Fruit fly (Drosophila melanogaster) whole organism, prepupa: Measurements from ENCODE around the gene CG1943.

Experiments
- Blimp-1 ChIP-seq: fragments of 200-800 bp; sonication (Bioruptor generic); optimal IDR thresholded peaks from 3 replicates; lab custom pipeline; 2017; ENCODE audit warnings: missing biosample characterization, missing genetic modification characterization, mild to moderate bottlenecking, moderate library complexity, missing genetic modification reagents
- CG10631 ChIP-seq: fragments of 200-800 bp; sonication (Bioruptor generic); optimal IDR thresholded peaks from 2 replicates; lab custom pipeline; 2016; ENCODE audit warnings: missing biosample characterization, missing genetic modification characterization
- CG10669 ChIP-seq: fragments of 200-800 bp; sonication (Bioruptor generic); optimal IDR thresholded peaks from 3 replicates; lab custom pipeline; 2018; ENCODE audit warnings: missing biosample characterization, mild to moderate bottlenecking, missing genetic modification characterization, moderate library complexity
- CG11902 ChIP-seq: fragments of 200-800 bp; sonication (Bioruptor generic); optimal IDR thresholded peaks from 3 replicates; lab custom pipeline; 2016; ENCODE audit warnings: missing biosample characterization, missing genetic modification characterization
- CG15336 ChIP-seq: fragments of 200-800 bp; sonication (Bioruptor generic); IDR thresholded peaks from 2 replicates; pipeline ENCODE4 v1.3.6; 2022; ENCODE audit warnings: missing biosample characterization, missing genetic modification characterization
- CG1621 ChIP-seq: fragments of 200-800 bp; sonication (Bioruptor generic); optimal IDR thresholded peaks from 3 replicates; lab custom pipeline; 2018; ENCODE audit warnings: missing biosample characterization, mild to moderate bottlenecking, missing genetic modification characterization
- CG16779 ChIP-seq: fragments of 200-800 bp; sonication (Bioruptor generic); optimal IDR thresholded peaks from 3 replicates; lab custom pipeline; 2017; ENCODE audit warnings: missing biosample characterization, mild to moderate bottlenecking, missing genetic modification characterization
- CG3032 ChIP-seq: fragments of 200-800 bp; optimal IDR thresholded peaks from 2 replicates; lab custom pipeline; 2019; ENCODE audit warnings: missing biosample characterization, mild to moderate bottlenecking, missing genetic modification characterization, moderate library complexity
- CG32006 ChIP-seq: fragments of 200-800 bp; sonication (Bioruptor generic); optimal IDR thresholded peaks from 3 replicates; lab custom pipeline; 2017; ENCODE audit warnings: missing biosample characterization, mild to moderate bottlenecking, missing genetic modification characterization
- CG34406 ChIP-seq: fragments of 200-800 bp; sonication (Bioruptor generic); optimal IDR thresholded peaks from 3 replicates; lab custom pipeline; 2016; ENCODE audit warnings: missing biosample characterization, missing genetic modification characterization
- CG3919 ChIP-seq: fragments of 200-800 bp; sonication (Bioruptor generic); optimal IDR thresholded peaks from 3 replicates; lab custom pipeline; 2016; ENCODE audit warnings: missing biosample characterization, missing genetic modification characterization
- CG4318 ChIP-seq: fragments of 200-800 bp; sonication (Bioruptor generic); optimal IDR thresholded peaks from 3 replicates; lab custom pipeline; 2017; ENCODE audit warnings: missing biosample characterization, mild to moderate bottlenecking, missing genetic modification characterization
- CG6276 ChIP-seq: fragments of 200-800 bp; sonication (Bioruptor generic); optimal IDR thresholded peaks from 2 replicates; lab custom pipeline; 2017; ENCODE audit warnings: missing biosample characterization, mild to moderate bottlenecking, missing genetic modification characterization
- CG6808 ChIP-seq: fragments of 200-800 bp; sonication (Bioruptor generic); optimal IDR thresholded peaks from 3 replicates; lab custom pipeline; 2017; ENCODE audit warnings: missing biosample characterization, missing genetic modification characterization, mild to moderate bottlenecking, moderate library complexity, missing genetic modification reagents
- CG6854 ChIP-seq: fragments of 200-800 bp; sonication (Bioruptor generic); optimal IDR thresholded peaks from 2 replicates; lab custom pipeline; 2017; ENCODE audit warnings: missing biosample characterization, mild to moderate bottlenecking, missing genetic modification characterization
- CG8632 ChIP-seq: fragments of 200-800 bp; sonication (Bioruptor generic); optimal IDR thresholded peaks from 3 replicates; lab custom pipeline; 2016; ENCODE audit warnings: missing biosample characterization, missing genetic modification characterization
- Eip75B ChIP-seq: fragments of 200-800 bp; sonication (Bioruptor generic); optimal IDR thresholded peaks from 3 replicates; lab custom pipeline; 2016; ENCODE audit warnings: missing biosample characterization, missing genetic modification characterization
- Eip78C ChIP-seq: fragments of 200-800 bp; sonication (Bioruptor generic); peaks from one replicate; lab custom pipeline; 2016; ENCODE audit warnings: missing biosample characterization, missing genetic modification characterization
- Ets21C ChIP-seq: fragments of 200-800 bp; sonication (Bioruptor generic); optimal IDR thresholded peaks from 3 replicates; lab custom pipeline; 2016; ENCODE audit warnings: missing biosample characterization, missing genetic modification characterization
- Gug ChIP-seq: fragments of 200-800 bp; sonication (Bioruptor generic); IDR thresholded peaks from 2 replicates; pipeline ENCODE4 v1.3.6; 2022; ENCODE audit warnings: missing biosample characterization, missing genetic modification characterization
- Hr39 ChIP-seq: fragments of 200-800 bp; sonication (Bioruptor generic); optimal IDR thresholded peaks from 2 replicates; lab custom pipeline; 2016; ENCODE audit warnings: missing biosample characterization, missing genetic modification characterization
- Smox ChIP-seq: fragments of 200-800 bp; sonication (Bioruptor generic); optimal IDR thresholded peaks from 3 replicates; lab custom pipeline; 2016; ENCODE audit warnings: missing biosample characterization, missing genetic modification characterization
- Sox102F ChIP-seq: fragments of 200-800 bp; sonication (Bioruptor generic); optimal IDR thresholded peaks from 2 replicates; lab custom pipeline; 2016; ENCODE audit warnings: missing biosample characterization, mild to moderate bottlenecking, missing genetic modification characterization
- Sox14 ChIP-seq: fragments of 200-800 bp; sonication (Bioruptor generic); optimal IDR thresholded peaks from 3 replicates; lab custom pipeline; 2016; ENCODE audit warnings: missing biosample characterization, missing genetic modification characterization
- achi ChIP-seq: fragments of 200-800 bp; sonication (Bioruptor generic); optimal IDR thresholded peaks from 3 replicates; lab custom pipeline; 2016; ENCODE audit warnings: missing biosample characterization, missing genetic modification characterization
- acj6 ChIP-seq: fragments of 200-800 bp; sonication (Bioruptor generic); optimal IDR thresholded peaks from 3 replicates; lab custom pipeline; 2016; ENCODE audit warnings: missing biosample characterization, missing genetic modification characterization
- dac ChIP-seq: fragments of 200-800 bp; sonication (Bioruptor generic); optimal IDR thresholded peaks from 2 replicates; lab custom pipeline; 2017; ENCODE audit warnings: missing biosample characterization, mild to moderate bottlenecking, missing genetic modification characterization
- dsx ChIP-seq: fragments of 200-800 bp; optimal IDR thresholded peaks from 3 replicates; lab custom pipeline; 2019; ENCODE audit warnings: missing biosample characterization, mild to moderate bottlenecking, missing genetic modification characterization, moderate library complexity; ENCODE audit not compliant: poor library complexity, severe bottlenecking
- esn ChIP-seq: fragments of 200-800 bp; sonication (Bioruptor generic); optimal IDR thresholded peaks from 2 replicates; lab custom pipeline; 2016; ENCODE audit warnings: missing biosample characterization, mild to moderate bottlenecking, missing genetic modification characterization, moderate library complexity
- fd59A ChIP-seq: fragments of 200-800 bp; sonication (Bioruptor generic); optimal IDR thresholded peaks from 2 replicates; lab custom pipeline; 2017; ENCODE audit warnings: missing biosample characterization, mild to moderate bottlenecking, missing genetic modification characterization, missing genetic modification reagents
- fd85E ChIP-seq: fragments of 200-800 bp; sonication (Bioruptor generic); optimal IDR thresholded peaks from 3 replicates; lab custom pipeline; 2016; ENCODE audit warnings: missing biosample characterization, missing genetic modification characterization
- fkh ChIP-seq: fragments of 200-800 bp; sonication (Bioruptor generic); optimal IDR thresholded peaks from 3 replicates; lab custom pipeline; 2017; ENCODE audit warnings: missing biosample characterization, mild to moderate bottlenecking, missing genetic modification characterization, moderate library complexity
- lz ChIP-seq: fragments of 200-800 bp; sonication (Bioruptor generic); optimal IDR thresholded peaks from 3 replicates; lab custom pipeline; 2016; ENCODE audit warnings: missing biosample characterization, missing genetic modification characterization
- net ChIP-seq: fragments of 200-800 bp; sonication (Bioruptor generic); optimal IDR thresholded peaks from 3 replicates; lab custom pipeline; 2016; ENCODE audit warnings: missing biosample characterization, missing genetic modification characterization
- pdm3 ChIP-seq: fragments of 200-800 bp; sonication (Bioruptor generic); optimal IDR thresholded peaks from 3 replicates; lab custom pipeline; 2016; ENCODE audit warnings: missing biosample characterization, missing genetic modification characterization
- salr ChIP-seq, 2 experiments: fragments of 200-800 bp; sonication (Bioruptor generic); optimal IDR thresholded peaks; 3 replicates each; lab custom pipeline; 2016 to 2018; ENCODE audit warnings: missing biosample characterization in 2 of 2, missing genetic modification characterization in 2 of 2, mild to moderate bottlenecking in 1 of 2
- spab ChIP-seq: fragments of 200-800 bp; sonication (Bioruptor generic); optimal IDR thresholded peaks from 2 replicates; lab custom pipeline; 2017; ENCODE audit warnings: missing biosample characterization, mild to moderate bottlenecking, missing genetic modification characterization, missing genetic modification reagents
- svp ChIP-seq: fragments of 200-800 bp; sonication (Bioruptor generic); peaks from one replicate; lab custom pipeline; 2016; ENCODE audit warnings: missing biosample characterization, missing genetic modification characterization
- topi ChIP-seq: fragments of 200-800 bp; sonication (Bioruptor generic); optimal IDR thresholded peaks from 3 replicates; lab custom pipeline; 2016; ENCODE audit warnings: missing biosample characterization, missing genetic modification characterization

CG1943 gene

DNA sequence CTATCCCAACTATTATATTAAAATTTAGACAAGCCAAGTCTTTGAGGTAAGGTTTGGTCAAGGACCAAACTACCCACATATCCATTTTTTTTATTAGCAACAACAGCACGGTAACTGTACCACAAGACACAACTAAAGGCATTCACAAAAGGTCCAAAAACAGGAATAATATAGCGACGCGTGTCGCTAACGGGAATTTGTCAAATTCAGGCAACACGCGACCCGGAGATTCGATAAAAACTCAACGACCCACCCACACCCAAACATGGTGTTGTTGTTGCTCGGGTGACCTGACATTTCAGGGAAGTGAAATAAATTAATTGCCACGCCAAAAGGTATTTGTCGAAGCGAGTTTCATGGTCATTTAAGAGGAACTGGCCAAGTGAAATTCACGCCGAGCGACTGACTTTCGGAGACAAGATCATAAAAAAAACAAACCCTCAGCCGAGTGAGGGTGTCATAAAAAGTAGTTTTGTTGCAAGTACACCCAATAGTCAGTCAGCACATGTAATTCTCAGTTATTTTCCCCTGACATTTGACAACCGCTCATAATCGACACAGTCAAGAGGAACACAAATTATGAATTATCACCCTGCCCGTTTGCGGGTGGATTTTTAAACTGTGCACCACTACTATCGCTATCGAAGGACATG, 36.7 kb downstream of the CG1943 start:
- TF ChIP-seq fd85E (no peak), CG3032 (no peak), topi (no peak), CG10631 (no peak), Eip75B (GFP tag; lab: Kevin White, UChicago) (no peak), CG3919 (GFP tag; lab: Kevin White, UChicago) (no peak), lz (GFP tag; lab: Kevin White, UChicago) (no peak), CG16779 (no peak), CG11902 (GFP tag; lab: Kevin White, UChicago) (no peak), net (GFP tag; lab: Kevin White, UChicago) (no peak)

DNA sequence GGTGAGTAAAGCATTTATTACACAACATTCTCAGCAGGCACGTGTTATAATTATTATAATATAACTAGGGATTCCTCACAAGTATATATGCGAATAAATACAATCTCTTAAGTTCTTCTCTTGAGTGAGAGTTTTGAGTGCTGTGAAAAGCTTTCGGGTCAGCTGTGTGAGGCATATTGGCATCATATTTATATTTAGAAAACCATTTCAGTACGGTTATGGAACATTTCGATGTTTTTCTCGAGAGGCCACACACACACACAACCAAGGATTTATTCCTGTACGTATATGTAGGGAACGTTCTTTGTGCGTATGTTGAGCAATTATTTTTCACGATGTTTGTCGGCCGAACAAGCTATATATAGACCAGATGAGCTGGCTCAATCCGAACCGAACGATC, 38.3 kb downstream of the CG1943 start:
- no peak for TF ChIP-seq dsx (GFP tag; lab: Kevin White, UChicago)
- no peak for TF ChIP-seq fkh
- no peak for TF ChIP-seq CG32006
- no peak for TF ChIP-seq salr (GFP tag; optimal IDR thresholded peaks at IDR 0.05; lab: Kevin White, UChicago)
- TF ChIP-seq CG6276 (GFP tag; lab: Kevin White, UChicago): no peak
- no peak for TF ChIP-seq esn
- TF ChIP-seq CG4318 (GFP tag; lab: Kevin White, UChicago): no peak
- no peak for TF ChIP-seq Eip75B (GFP tag; lab: Kevin White, UChicago)
- TF ChIP-seq, all 60 proteins: peak for 0

DNA sequence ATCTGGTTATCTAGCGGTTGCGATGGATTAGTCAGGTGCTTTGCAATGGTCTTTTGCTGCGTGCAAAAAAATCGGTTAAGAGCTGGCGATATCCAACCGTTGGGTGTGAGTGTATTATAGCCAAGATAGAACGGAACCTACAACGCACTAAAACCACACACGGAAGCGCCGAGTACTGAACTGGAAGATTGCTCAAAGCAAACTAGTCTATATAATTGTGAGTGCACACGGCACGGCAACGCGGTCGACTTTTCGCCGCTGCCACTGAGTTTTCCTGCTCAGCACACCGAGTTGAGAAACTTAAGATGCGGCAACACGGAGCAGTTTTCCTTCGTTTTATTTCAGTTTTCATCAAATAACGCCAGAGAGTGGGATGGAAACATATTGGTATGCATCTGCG, 41.9 kb downstream of the CG1943 start:
- TF ChIP-seq Smox (GFP tag; lab: Kevin White, UChicago): no peak
- no peak for TF ChIP-seq CG15336
- no peak for TF ChIP-seq CG8632 (GFP tag; lab: Kevin White, UChicago)
- TF ChIP-seq dac (GFP tag; lab: Kevin White, UChicago): no peak
- no peak for TF ChIP-seq topi
- TF ChIP-seq net (GFP tag; lab: Kevin White, UChicago): no peak
- no peak for TF ChIP-seq CG3032
- TF ChIP-seq CG1621 (tag; lab: Kevin White, UChicago): no peak
- no peak for TF ChIP-seq CG6276 (GFP tag; lab: Kevin White, UChicago)

DNA sequence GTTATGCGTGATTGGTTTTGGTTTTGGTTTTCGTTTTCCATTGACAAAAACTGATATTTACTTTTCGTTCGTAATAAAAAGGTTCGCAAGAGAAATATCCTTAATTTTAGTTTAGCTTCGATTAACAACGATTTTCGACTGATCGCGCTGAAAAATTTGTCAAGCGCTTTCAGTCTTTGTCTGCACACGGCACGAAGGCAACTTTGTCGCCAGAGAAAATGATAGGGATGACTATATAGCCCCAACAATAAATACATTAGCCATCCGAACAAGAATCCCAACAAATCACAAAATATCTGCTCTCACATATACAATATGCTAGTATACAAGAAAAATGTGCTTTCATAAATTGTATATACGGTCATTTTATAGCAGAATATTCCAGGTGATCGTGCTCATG, 42.9 kb downstream of the CG1943 start, which contains the start of gene Mlp84B:
Gene Mlp84B, minus strand, starts transcription at position 143 of the 400 bp plus-strand sequence.
- no peak for TF ChIP-seq Gug (GFP tag; lab: Robert Waterston, UW)
- no peak for TF ChIP-seq pdm3 (GFP tag; lab: Kevin White, UChicago)
- TF ChIP-seq acj6: no peak
- TF ChIP-seq fd85E: no peak
- no peak for TF ChIP-seq Hr39 (GFP tag; lab: Kevin White, UChicago)
- TF ChIP-seq esn: no peak
- no peak for TF ChIP-seq Sox14 (GFP tag; lab: Kevin White, UChicago)
- TF ChIP-seq CG34406 (GFP tag; lab: Kevin White, UChicago): no peak
- no peak for TF ChIP-seq CG6854 (GFP tag; lab: Kevin White, UChicago)
- TF ChIP-seq CG10669 (GFP tag; lab: Kevin White, UChicago): no peak

DNA sequence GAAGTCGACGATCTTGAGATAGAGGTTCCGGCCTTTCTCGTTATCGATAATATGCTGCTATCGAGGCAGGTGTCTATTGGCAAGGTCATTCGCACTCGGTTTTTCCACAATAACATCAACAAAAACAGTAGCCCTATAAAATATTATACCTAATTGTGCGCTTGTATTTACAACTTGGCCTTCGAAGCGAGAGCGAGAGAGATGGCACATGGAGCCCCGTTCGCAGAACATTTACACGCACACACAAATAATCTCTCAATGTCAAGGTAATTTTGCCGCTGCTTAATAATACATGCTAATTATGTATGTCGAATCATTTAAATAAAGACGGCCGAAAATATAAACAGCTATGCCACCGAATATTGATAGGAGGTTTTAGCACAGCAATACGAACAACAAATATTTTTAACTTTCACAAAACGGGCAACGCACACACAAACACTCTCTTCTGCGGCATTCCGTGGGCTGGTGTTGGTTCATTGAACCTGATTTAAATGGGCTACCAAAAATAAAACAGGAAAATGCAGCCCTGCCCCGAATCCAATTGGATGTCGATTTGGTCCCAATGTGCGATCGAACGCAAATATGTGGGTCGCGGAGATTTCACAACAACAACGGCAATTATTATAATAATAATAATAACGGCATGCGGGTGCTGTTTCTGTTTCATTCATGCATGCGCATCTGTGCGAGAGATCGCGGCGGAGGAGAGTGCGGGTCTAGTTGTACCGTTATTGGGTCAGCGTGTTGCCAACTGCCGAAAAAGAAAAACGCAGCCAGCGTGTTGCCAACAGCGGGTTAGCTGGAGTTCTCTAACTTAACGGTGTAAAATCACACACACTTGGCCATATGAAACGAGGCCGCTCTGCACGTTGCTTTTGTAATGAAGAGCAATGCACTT, 47.8 kb downstream of the CG1943 start:
- TF ChIP-seq acj6: no peak
- peak; percentile 81 for TF ChIP-seq CG6854 (GFP tag; lab: Kevin White, UChicago)
- no peak for TF ChIP-seq Hr39 (GFP tag; lab: Kevin White, UChicago)
- TF ChIP-seq Sox102F: peak; percentile 3
- no peak for TF ChIP-seq CG16779
- no peak for TF ChIP-seq dac (GFP tag; lab: Kevin White, UChicago)
- TF ChIP-seq net (GFP tag; lab: Kevin White, UChicago): no peak
- peak; percentile 67 for TF ChIP-seq Eip75B (GFP tag; lab: Kevin White, UChicago)
- TF ChIP-seq spab (GFP tag; lab: Kevin White, UChicago): no peak
- no peak for TF ChIP-seq Smox (GFP tag; lab: Kevin White, UChicago)
- no peak for TF ChIP-seq CG6276 (GFP tag; lab: Kevin White, UChicago)
- TF ChIP-seq fd85E: no peak
- TF ChIP-seq topi: no peak
- TF ChIP-seq Ets21C (GFP tag; lab: Kevin White, UChicago): no peak
- no peak for TF ChIP-seq fd59A (GFP tag; lab: Kevin White, UChicago)
- TF ChIP-seq svp (GFP tag; lab: Kevin White, UChicago): peak; percentile 86
- no peak for TF ChIP-seq CG4318 (GFP tag; lab: Kevin White, UChicago)
- TF ChIP-seq CG1621 (tag; lab: Kevin White, UChicago): no peak
- TF ChIP-seq Blimp-1 (GFP tag; lab: Kevin White, UChicago): peak; percentile 79
- TF ChIP-seq CG6808: no peak
- peak; percentile 30 for TF ChIP-seq Eip78C (GFP tag; lab: Kevin White, UChicago)
- peak; percentile 16 for TF ChIP-seq esn
- TF ChIP-seq achi (GFP tag; lab: Kevin White, UChicago): no peak
- TF ChIP-seq fkh: peak; percentile 64
